Worm (Caenorhabditis elegans): ENCODE results near the gene nhr-234.

ce11 chrII:12630888-12631287 is 5.6 kb upstream of the nhr-234 start, which contains the start of gene Y38E10A.34:
- TF ChIP-seq unc-39 (tag; optimal IDR thresholded peaks at IDR 0.05): no peak
- TF ChIP-seq pha-4 (tag; optimal IDR thresholded peaks at IDR 0.05): no peak
- TF ChIP-seq sptf-1 (tag; optimal IDR thresholded peaks at IDR 0.05): no peak
- no peak for TF ChIP-seq ces-1 (GFP tag; optimal IDR thresholded peaks at IDR 0.05)
- no peak for TF ChIP-seq elt-3 (tag; optimal IDR thresholded peaks at IDR 0.05)
- no peak for TF ChIP-seq nhr-12 (tag; optimal IDR thresholded peaks at IDR 0.05)
- TF ChIP-seq nhr-237 (tag; optimal IDR thresholded peaks at IDR 0.05): no peak
- no peak for TF ChIP-seq lsy-2 (tag; optimal IDR thresholded peaks at IDR 0.05)
- TF ChIP-seq sem-2 (GFP tag; optimal IDR thresholded peaks at IDR 0.05): no peak
- no peak for TF ChIP-seq blmp-1 (tag; optimal IDR thresholded peaks at IDR 0.05)
- TF ChIP-seq bed-3 (GFP tag; optimal IDR thresholded peaks at IDR 0.05): no peak
- TF ChIP-seq ztf-11 (tag; optimal IDR thresholded peaks at IDR 0.05): no peak
- no peak for TF ChIP-seq ham-2 (GFP tag; optimal IDR thresholded peaks at IDR 0.05)
- TF ChIP-seq mep-1 (tag; optimal IDR thresholded peaks at IDR 0.05): no peak

Data from whole organism, mixed stage, embryonic.